Fruit fly (Drosophila melanogaster) whole organism, embryonic: ENCODE data around the gene CG43815.
A peak's percentile ranks its signal among the peaks of the same experiment; 100 is the strongest.

ENCODE experiments used
- Asciz ChIP-seq: fragments of 200-800 bp; sonication (Bioruptor generic); optimal IDR thresholded peaks from 2 replicates; lab custom pipeline; 2017; ENCODE audit warnings: missing biosample characterization, mild to moderate bottlenecking, missing genetic modification characterization, missing genetic modification reagents
- Atf-2 ChIP-seq: fragments of 200-800 bp; sonication (Bioruptor generic); optimal IDR thresholded peaks from 2 replicates; lab custom pipeline; 2016; ENCODE audit warnings: missing biosample characterization, missing genetic modification characterization
- Awh ChIP-seq: fragments of 200-800 bp; sonication (Bioruptor generic); IDR thresholded peaks from 2 replicates; pipeline ENCODE4, ENCODE4 v1.3.6; 2022; ENCODE audit warnings: missing biosample characterization, missing genetic modification characterization
- C15 ChIP-seq: fragments of 200-800 bp; sonication (Bioruptor generic); IDR thresholded peaks from 3 replicates; pipeline ENCODE4 v1.3.6; 2022; ENCODE audit warnings: missing biosample characterization, missing genetic modification characterization
- CG10147 ChIP-seq: fragments of 200-800 bp; sonication (Bioruptor generic); optimal IDR thresholded peaks from 2 replicates; lab custom pipeline; 2019; ENCODE audit warnings: missing biosample characterization, mild to moderate bottlenecking, missing genetic modification characterization, moderate library complexity
- CG10366 ChIP-seq: fragments of 200-800 bp; sonication (Bioruptor generic); IDR thresholded peaks from 2 replicates; pipeline ENCODE4 v1.3.6; 2022; ENCODE audit warnings: missing biosample characterization, missing genetic modification characterization
- CG10565 ChIP-seq: fragments of 200-800 bp; sonication (Bioruptor generic); optimal IDR thresholded peaks from 3 replicates; lab custom pipeline; 2016; ENCODE audit warnings: missing biosample characterization, mild to moderate bottlenecking, missing genetic modification characterization
- CG11247 ChIP-seq: fragments of 200-800 bp; sonication (Bioruptor generic); IDR thresholded peaks from 2 replicates; pipeline ENCODE4 v1.3.6; 2022; ENCODE audit warnings: missing biosample characterization, missing genetic modification characterization
- CG1647 ChIP-seq: fragments of 200-800 bp; sonication (Bioruptor generic); optimal IDR thresholded peaks from 3 replicates; lab custom pipeline; 2016; ENCODE audit warnings: missing biosample characterization, missing genetic modification characterization
- CG1792 ChIP-seq: fragments of 200-800 bp; sonication (Bioruptor generic); optimal IDR thresholded peaks from 2 replicates; lab custom pipeline; 2016; ENCODE audit warnings: missing biosample characterization, missing genetic modification characterization
- CG18619 ChIP-seq: fragments of 200-800 bp; sonication (Bioruptor generic); optimal IDR thresholded peaks from 3 replicates; lab custom pipeline; 2017; ENCODE audit warnings: missing biosample characterization, mild to moderate bottlenecking, missing genetic modification characterization
- CG2889 ChIP-seq: fragments of 200-800 bp; sonication (Bioruptor generic); IDR thresholded peaks from 3 replicates; pipeline ENCODE4 v1.3.6; 2022; ENCODE audit warnings: missing biosample characterization, missing genetic modification characterization
- CG5180 ChIP-seq: fragments of 200-800 bp; sonication (Bioruptor generic); optimal IDR thresholded peaks from 3 replicates; lab custom pipeline; 2017; ENCODE audit warnings: missing biosample characterization, missing genetic modification characterization, mild to moderate bottlenecking, moderate library complexity, missing genetic modification reagents
- CG7357 ChIP-seq: fragments of 200-800 bp; sonication (Bioruptor generic); IDR thresholded peaks from 3 replicates; pipeline ENCODE4 v1.3.6; 2022; ENCODE audit warnings: missing biosample characterization, missing genetic modification characterization
- CG8359 ChIP-seq: fragments of 200-800 bp; sonication (Bioruptor generic); optimal IDR thresholded peaks from 2 replicates; lab custom pipeline; 2017; ENCODE audit warnings: missing biosample characterization, mild to moderate bottlenecking, missing genetic modification characterization, borderline replicate concordance
- CG8478 ChIP-seq: fragments of >200 bp; optimal IDR thresholded peaks from 2 replicates; lab custom pipeline; 2018
- CkIIα-i1 ChIP-seq: fragments of 200-800 bp; sonication (Bioruptor generic); IDR thresholded peaks from 2 replicates; pipeline ENCODE4 v1.3.6; 2022; ENCODE audit warnings: missing biosample characterization, missing genetic modification characterization
- D ChIP-seq, 2 experiments: fragments of 200-800 bp in 1 of 2; fragments of >200 bp in 1 of 2; sonication (Bioruptor generic) in 1 of 2; optimal IDR thresholded peaks; 2 replicates in 1 of 2; 3 replicates in 1 of 2; lab custom pipeline; 2017; ENCODE audit warnings: mild to moderate bottlenecking in 1 of 2, missing biosample characterization in 1 of 2, missing genetic modification characterization in 1 of 2, missing genetic modification reagents in 1 of 2
- Doc3 ChIP-seq: fragments of 200-800 bp; sonication (Bioruptor generic); IDR thresholded peaks from 3 replicates; pipeline ENCODE4 v1.3.6; 2022; ENCODE audit warnings: missing biosample characterization, missing genetic modification characterization; ENCODE audit not compliant: partially characterized antibody
- Ets97D ChIP-seq: fragments of 200-800 bp; sonication (Bioruptor generic); optimal IDR thresholded peaks from 3 replicates; lab custom pipeline; 2016; ENCODE audit warnings: missing biosample characterization, missing genetic modification characterization
- Fer3 ChIP-seq: fragments of 200-800 bp; sonication (Bioruptor generic); optimal IDR thresholded peaks from 2 replicates; lab custom pipeline; 2018; ENCODE audit warnings: missing biosample characterization, mild to moderate bottlenecking, missing genetic modification characterization, moderate library complexity
- HHEX ChIP-seq: fragments of 200-800 bp; sonication (Bioruptor generic); optimal IDR thresholded peaks from 3 replicates; lab custom pipeline; 2017; ENCODE audit warnings: missing biosample characterization, mild to moderate bottlenecking, missing genetic modification characterization, missing genetic modification reagents
- Hmx ChIP-seq: fragments of 200-800 bp; sonication (Bioruptor generic); optimal IDR thresholded peaks from 2 replicates; lab custom pipeline; 2016; ENCODE audit warnings: missing biosample characterization, missing genetic modification characterization
- Hsf ChIP-seq: fragments of 200-800 bp; sonication (Bioruptor generic); optimal IDR thresholded peaks from 3 replicates; lab custom pipeline; 2016; ENCODE audit warnings: missing biosample characterization, missing genetic modification characterization
- Lpt ChIP-seq: fragments of >200 bp; optimal IDR thresholded peaks from 2 replicates; lab custom pipeline; 2018; ENCODE audit warnings: missing biosample characterization, missing genetic modification characterization
- Mrtf ChIP-seq: fragments of 200-800 bp; sonication (Bioruptor generic); IDR thresholded peaks from 3 replicates; pipeline ENCODE4 v1.3.6; 2022; ENCODE audit warnings: missing biosample characterization, missing genetic modification characterization
- Sin3A ChIP-seq: fragments of >200 bp; optimal IDR thresholded peaks from 2 replicates; lab custom pipeline; 2018
- Sox100B ChIP-seq: fragments of 200-800 bp; sonication (Bioruptor generic); optimal IDR thresholded peaks from 3 replicates; lab custom pipeline; 2018; ENCODE audit warnings: missing biosample characterization, mild to moderate bottlenecking, missing genetic modification characterization
- al ChIP-seq: fragments of 200-800 bp; sonication (Bioruptor generic); IDR thresholded peaks from 2 replicates; pipeline ENCODE4 v1.3.6; 2022; ENCODE audit warnings: missing biosample characterization, missing genetic modification characterization
- chm ChIP-seq: fragments of 200-800 bp; sonication (Bioruptor generic); IDR thresholded peaks from 2 replicates; pipeline ENCODE4 v1.3.6; 2022; ENCODE audit warnings: missing biosample characterization, missing genetic modification characterization
- crp ChIP-seq, 2 experiments: fragments of 200-800 bp; sonication (Bioruptor generic); optimal IDR thresholded peaks; 2 replicates in 1 of 2; 3 replicates in 1 of 2; lab custom pipeline; 2017; ENCODE audit warnings: missing biosample characterization in 2 of 2, missing genetic modification characterization in 2 of 2, mild to moderate bottlenecking in 1 of 2, moderate library complexity in 1 of 2
- disco-r ChIP-seq: fragments of 200-800 bp; sonication (Bioruptor generic); optimal IDR thresholded peaks from 2 replicates; lab custom pipeline; 2016; ENCODE audit warnings: missing biosample characterization, missing genetic modification characterization
- eve ChIP-seq, 2 experiments: fragments of >200 bp; optimal IDR thresholded peaks; 2 replicates each; lab custom pipeline; 2017; ENCODE audit warnings: missing biosample characterization in 2 of 2, missing genetic modification characterization in 2 of 2
- hbn ChIP-seq: fragments of 200-800 bp; sonication (Bioruptor generic); IDR thresholded peaks from 2 replicates; pipeline ENCODE4 v1.3.6; 2022; ENCODE audit warnings: missing biosample characterization, missing genetic modification characterization; ENCODE audit not compliant: partially characterized antibody
- ind ChIP-seq: fragments of 200-800 bp; sonication (Bioruptor generic); optimal IDR thresholded peaks from 3 replicates; lab custom pipeline; 2016; ENCODE audit warnings: missing biosample characterization, missing genetic modification characterization
- lmd ChIP-seq: fragments of 200-800 bp; sonication (Bioruptor generic); IDR thresholded peaks from 2 replicates; pipeline ENCODE4 v1.3.6; 2022; ENCODE audit warnings: missing biosample characterization, missing genetic modification characterization
- lola ChIP-seq, 3 experiments: fragments of >200 bp in 2 of 3; fragments of 200-800 bp in 1 of 3; sonication (Bioruptor generic) in 1 of 3; optimal IDR thresholded peaks; 2 replicates each; lab custom pipeline; 2017 to 2019; ENCODE audit warnings: missing biosample characterization in 3 of 3, missing genetic modification characterization in 3 of 3, mild to moderate bottlenecking in 1 of 3, moderate library complexity in 1 of 3
- nerfin-1 ChIP-seq: fragments of 200-800 bp; sonication (Bioruptor generic); optimal IDR thresholded peaks from 3 replicates; lab custom pipeline; 2019; ENCODE audit warnings: missing biosample characterization, mild to moderate bottlenecking, missing genetic modification characterization, moderate library complexity
- otp ChIP-seq: fragments of 200-800 bp; sonication (Bioruptor generic); IDR thresholded peaks from 3 replicates; pipeline ENCODE4, ENCODE4 v1.3.6; 2022; ENCODE audit warnings: missing biosample characterization, missing genetic modification characterization
- pb ChIP-seq: fragments of 200-800 bp; sonication (Bioruptor generic); optimal IDR thresholded peaks from 3 replicates; lab custom pipeline; 2016; ENCODE audit warnings: missing biosample characterization, missing genetic modification characterization
- phol ChIP-seq: fragments of 200-800 bp; sonication (Bioruptor generic); optimal IDR thresholded peaks from 3 replicates; lab custom pipeline; 2018; ENCODE audit warnings: missing biosample characterization, mild to moderate bottlenecking, missing genetic modification characterization, moderate library complexity
- pum ChIP-seq: fragments of 200-800 bp; sonication (Bioruptor generic); optimal IDR thresholded peaks from 2 replicates; lab custom pipeline; 2016; ENCODE audit warnings: missing biosample characterization, missing genetic modification characterization
- sc ChIP-seq, 3 experiments: fragments of >200 bp in 2 of 3; fragments of 200-800 bp in 1 of 3; sonication (Bioruptor generic) in 1 of 3; optimal IDR thresholded peaks; 2 replicates in 2 of 3; 3 replicates in 1 of 3; lab custom pipeline; 2017; ENCODE audit warnings: mild to moderate bottlenecking in 1 of 3, missing biosample characterization in 1 of 3, missing genetic modification characterization in 1 of 3, missing genetic modification reagents in 1 of 3
- seq ChIP-seq: fragments of 200-800 bp; sonication (Bioruptor generic); IDR thresholded peaks from 2 replicates; pipeline ENCODE4 v1.3.6; 2022; ENCODE audit warnings: missing biosample characterization, missing genetic modification characterization
- sim ChIP-seq: fragments of 200-800 bp; sonication (Bioruptor generic); IDR thresholded peaks from 2 replicates; pipeline ENCODE4 v1.3.6; 2022; ENCODE audit warnings: missing biosample characterization, missing genetic modification characterization
- so ChIP-seq: fragments of 200-800 bp; sonication (Bioruptor generic); IDR thresholded peaks from 3 replicates; pipeline ENCODE4 v1.3.6; 2022; ENCODE audit warnings: missing biosample characterization, missing genetic modification characterization
- sob ChIP-seq: fragments of 200-800 bp; sonication (Bioruptor generic); IDR thresholded peaks from 2 replicates; pipeline ENCODE4 v1.3.6; 2022; ENCODE audit warnings: missing biosample characterization, missing genetic modification characterization
- unc-4 ChIP-seq: fragments of 200-800 bp; sonication (Bioruptor generic); IDR thresholded peaks from 2 replicates; pipeline ENCODE4 v1.3.6; 2022; ENCODE audit warnings: missing biosample characterization, missing genetic modification characterization; ENCODE audit not compliant: partially characterized antibody
- vfl ChIP-seq: fragments of 200-800 bp; sonication (Bioruptor generic); optimal IDR thresholded peaks from 2 replicates; lab custom pipeline; 2016; ENCODE audit warnings: missing biosample characterization, missing genetic modification characterization
- zen ChIP-seq: fragments of 200-800 bp; sonication (Bioruptor generic); optimal IDR thresholded peaks from 3 replicates; lab custom pipeline; 2018; ENCODE audit warnings: missing biosample characterization, mild to moderate bottlenecking, missing genetic modification characterization, moderate library complexity

Gene CG43815

dm6 chr2L:3573907-3574306, 2.1 kb upstream of the CG43815 start (continued):
- TF ChIP-seq CG1647 (GFP tag; lab: Kevin White, UChicago) (peak; percentile 75), phol (tag; lab: Kevin White, UChicago) (peak; percentile 83), pb (peak; percentile 68), CG5180 (peak; percentile 6), unc-4 (no peak), nerfin-1 (tag; lab: Kevin White, UChicago) (peak; percentile 69), pum (GFP tag; lab: Kevin White, UChicago) (peak; percentile 81), Atf-2 (GFP tag; lab: Kevin White, UChicago) (peak; percentile 51), Sox100B (GFP tag; lab: Kevin White, UChicago) (peak; percentile 62), Sin3A (no peak), CG7357 (GFP tag; lab: Robert Waterston, UW) (peak; percentile 58; the same call in 1 of the 3 replicates), CG2889 (GFP tag; lab: Robert Waterston, UW) (no peak), CG10147 (no peak), CG1792 (GFP tag; lab: Kevin White, UChicago) (peak; percentile 70), Asciz (GFP tag; lab: Kevin White, UChicago) (peak; percentile 48), D (optimal IDR thresholded peaks at IDR 0.05; lab: Kevin White, UChicago) (no peak), D (GFP tag; optimal IDR thresholded peaks at IDR 0.05; lab: Kevin White, UChicago) (peak; percentile 83), seq (GFP tag; lab: Robert Waterston, UW) (peak; percentile 52), CG18619 (GFP tag; lab: Kevin White, UChicago) (peak; percentile 43), Doc3 (no peak), HHEX (peak; percentile 52), sob (GFP tag; lab: Robert Waterston, UW) (peak; percentile 90), so (peak; percentile 70; the same call in 2 of the 3 replicates), otp (peak; percentile 80; the same call in 2 of the 3 replicates), lola (GFP tag; optimal IDR thresholded peaks at IDR 0.05; lab: Kevin White, UChicago) (peak in 1 of 3 experiments; percentile 87), sim (peak; percentile 74), Awh (GFP tag; lab: Robert Waterston, UW) (peak; percentile 76), chm (peak; percentile 95), zen (tag; lab: Kevin White, UChicago) (peak; percentile 76), Hsf (peak; percentile 76), lmd (GFP tag; lab: Robert Waterston, UW) (peak; percentile 74), Lpt (GFP tag; lab: Kevin White, UChicago) (no peak), CG8478 (no peak), CkIIα-i1 (GFP tag; lab: Robert Waterston, UW) (no peak), eve (GFP tag; optimal IDR thresholded peaks at IDR 0.05; lab: Kevin White, UChicago) (no peak), Mrtf (GFP tag; lab: Robert Waterston, UW) (peak; percentile 52; the same call in 1 of the 3 replicates), CG8359 (GFP tag; lab: Kevin White, UChicago) (peak; percentile 56), al (GFP tag; lab: Robert Waterston, UW) (no peak), CG10366 (GFP tag; lab: Robert Waterston, UW) (peak; percentile 81), crp (GFP tag; optimal IDR thresholded peaks at IDR 0.05; lab: Kevin White, UChicago) (no peak), hbn (no peak), CG10565 (GFP tag; lab: Kevin White, UChicago) (peak; percentile 47), C15 (peak; percentile 22; the same call in 1 of the 3 replicates), ind (GFP tag; lab: Kevin White, UChicago) (peak; percentile 65), disco-r (GFP tag; lab: Kevin White, UChicago) (peak; percentile 15), Hmx (GFP tag; lab: Kevin White, UChicago) (no peak), CG11247 (GFP tag; lab: Robert Waterston, UW) (no peak), vfl (no peak), Ets97D (no peak), Fer3 (peak; percentile 13), sc (optimal IDR thresholded peaks at IDR 0.05; lab: Kevin White, UChicago) (no peak), sc (GFP tag; optimal IDR thresholded peaks at IDR 0.05; lab: Kevin White, UChicago) (peak; percentile 64)
